Fruit fly (Drosophila melanogaster) whole organism, embryonic: Measurements from ENCODE around the gene COX6B.

ENCODE experiments used
- ATbp ChIP-seq: fragments of 200-800 bp; sonication (Bioruptor generic); optimal IDR thresholded peaks from 2 replicates; lab custom pipeline; 2017; ENCODE audit warnings: missing biosample characterization, mild to moderate bottlenecking, missing genetic modification characterization, missing genetic modification reagents
- Antp ChIP-seq: fragments of 200-800 bp; sonication (Bioruptor generic); optimal IDR thresholded peaks from 3 replicates; lab custom pipeline; 2016; ENCODE audit warnings: missing biosample characterization, missing genetic modification characterization
- CG11398 ChIP-seq: fragments of 200-800 bp; sonication (Bioruptor generic); optimal IDR thresholded peaks from 2 replicates; lab custom pipeline; 2016; ENCODE audit warnings: missing biosample characterization, missing genetic modification characterization
- CG11560 ChIP-seq: fragments of 200-800 bp; sonication (Bioruptor generic); IDR thresholded peaks from 3 replicates; pipeline ENCODE4 v1.3.6; 2022; ENCODE audit warnings: missing biosample characterization, missing genetic modification characterization
- CG1233 ChIP-seq: fragments of 200-800 bp; sonication (Bioruptor generic); optimal IDR thresholded peaks from 4 replicates; lab custom pipeline; 2018; ENCODE audit warnings: missing biosample characterization, mild to moderate bottlenecking, missing genetic modification characterization
- CG12391 ChIP-seq: fragments of 200-800 bp; sonication (Bioruptor generic); optimal IDR thresholded peaks from 3 replicates; lab custom pipeline; 2018; ENCODE audit warnings: missing biosample characterization, mild to moderate bottlenecking, missing genetic modification characterization, moderate library complexity
- CG13123 ChIP-seq: fragments of 200-800 bp; sonication (Bioruptor generic); optimal IDR thresholded peaks from 2 replicates; lab custom pipeline; 2016; ENCODE audit warnings: missing biosample characterization, missing genetic modification characterization
- CG1529 ChIP-seq: fragments of 200-800 bp; sonication (Bioruptor generic); optimal IDR thresholded peaks from 3 replicates; lab custom pipeline; 2018; ENCODE audit warnings: missing biosample characterization, missing genetic modification characterization
- CG16863 ChIP-seq: fragments of 200-800 bp; sonication (Bioruptor generic); optimal IDR thresholded peaks from 3 replicates; lab custom pipeline; 2016; ENCODE audit warnings: missing biosample characterization, missing genetic modification characterization
- CG2120 ChIP-seq: fragments of 200-800 bp; sonication (Bioruptor generic); optimal IDR thresholded peaks from 3 replicates; lab custom pipeline; 2016; ENCODE audit warnings: missing biosample characterization, missing genetic modification characterization
- CG3407 ChIP-seq: fragments of 200-800 bp; sonication (Bioruptor generic); optimal IDR thresholded peaks from 2 replicates; lab custom pipeline; 2018; ENCODE audit warnings: missing biosample characterization, mild to moderate bottlenecking, missing genetic modification characterization
- CG34376 ChIP-seq: fragments of 200-800 bp; sonication (Bioruptor generic); optimal IDR thresholded peaks from 2 replicates; lab custom pipeline; 2018; ENCODE audit warnings: missing biosample characterization, mild to moderate bottlenecking, missing genetic modification characterization
- CG34422 ChIP-seq: fragments of 200-800 bp; sonication (Bioruptor generic); IDR thresholded peaks from 3 replicates; pipeline ENCODE4 v1.3.6; 2022; ENCODE audit warnings: missing biosample characterization, missing genetic modification characterization
- CG4360 ChIP-seq: fragments of 200-800 bp; sonication (Bioruptor generic); IDR thresholded peaks from 2 replicates; pipeline ENCODE4 v1.3.6; 2022; ENCODE audit warnings: missing biosample characterization, missing genetic modification characterization
- CG5180 ChIP-seq: fragments of 200-800 bp; sonication (Bioruptor generic); optimal IDR thresholded peaks from 3 replicates; lab custom pipeline; 2017; ENCODE audit warnings: missing biosample characterization, missing genetic modification characterization, mild to moderate bottlenecking, moderate library complexity, missing genetic modification reagents
- CG6689 ChIP-seq: fragments of 200-800 bp; sonication (Bioruptor generic); IDR thresholded peaks from 2 replicates; pipeline ENCODE4 v1.3.6; 2022; ENCODE audit warnings: missing biosample characterization, missing genetic modification characterization
- CG9817 ChIP-seq: fragments of 200-800 bp; sonication (Bioruptor generic); optimal IDR thresholded peaks from 2 replicates; lab custom pipeline; 2018; ENCODE audit warnings: missing biosample characterization, mild to moderate bottlenecking, missing genetic modification characterization, moderate library complexity
- CG9876 ChIP-seq: fragments of 200-800 bp; sonication (Bioruptor generic); optimal IDR thresholded peaks from 2 replicates; lab custom pipeline; 2016; ENCODE audit warnings: missing biosample characterization, missing genetic modification characterization
- CkIIα-i1 ChIP-seq: fragments of 200-800 bp; sonication (Bioruptor generic); IDR thresholded peaks from 2 replicates; pipeline ENCODE4 v1.3.6; 2022; ENCODE audit warnings: missing biosample characterization, missing genetic modification characterization
- D19A ChIP-seq: fragments of 200-800 bp; optimal IDR thresholded peaks from 3 replicates; lab custom pipeline; 2019; ENCODE audit warnings: missing biosample characterization, mild to moderate bottlenecking, missing genetic modification characterization, moderate library complexity
- Dip2 ChIP-seq: fragments of 200-800 bp; sonication (Bioruptor generic); IDR thresholded peaks from 2 replicates; pipeline ENCODE4 v1.3.6; 2022; ENCODE audit warnings: missing biosample characterization, missing genetic modification characterization
- Doc3 ChIP-seq: fragments of 200-800 bp; sonication (Bioruptor generic); IDR thresholded peaks from 3 replicates; pipeline ENCODE4 v1.3.6; 2022; ENCODE audit warnings: missing biosample characterization, missing genetic modification characterization; ENCODE audit not compliant: partially characterized antibody
- Ets65A ChIP-seq: fragments of 200-800 bp; sonication (Bioruptor generic); peaks from one replicate; lab custom pipeline; 2016; ENCODE audit warnings: missing biosample characterization, missing genetic modification characterization
- Jarid2 ChIP-seq: fragments of 200-800 bp; sonication (Bioruptor generic); optimal IDR thresholded peaks from 3 replicates; lab custom pipeline; 2017; ENCODE audit warnings: mild to moderate bottlenecking, missing biosample characterization, missing genetic modification reagents, missing genetic modification characterization
- Lhr ChIP-seq: fragments of 200-800 bp; sonication (Bioruptor generic); optimal IDR thresholded peaks from 3 replicates; lab custom pipeline; 2017; ENCODE audit warnings: mild to moderate bottlenecking, missing biosample characterization, missing genetic modification reagents, missing genetic modification characterization
- Lim3 ChIP-seq: fragments of 200-800 bp; sonication (Bioruptor generic); IDR thresholded peaks from 2 replicates; pipeline ENCODE4 v1.3.6; 2022; ENCODE audit warnings: missing biosample characterization, missing genetic modification characterization
- Mes4 ChIP-seq: fragments of 200-800 bp; sonication (Bioruptor generic); optimal IDR thresholded peaks from 2 replicates; lab custom pipeline; 2016; ENCODE audit warnings: missing biosample characterization, missing genetic modification characterization
- Mrtf ChIP-seq: fragments of 200-800 bp; sonication (Bioruptor generic); IDR thresholded peaks from 3 replicates; pipeline ENCODE4 v1.3.6; 2022; ENCODE audit warnings: missing biosample characterization, missing genetic modification characterization
- Optix ChIP-seq: fragments of 200-800 bp; sonication (Bioruptor generic); IDR thresholded peaks from 3 replicates; pipeline ENCODE4 v1.3.6; 2022; ENCODE audit warnings: missing biosample characterization, missing genetic modification characterization
- Ptx1 ChIP-seq: fragments of 200-800 bp; sonication (Bioruptor generic); IDR thresholded peaks from 2 replicates; pipeline ENCODE4 v1.3.6; 2022; ENCODE audit warnings: missing biosample characterization, missing genetic modification characterization
- Rfx ChIP-seq: fragments of 200-800 bp; sonication (Bioruptor generic); IDR thresholded peaks from 2 replicates; pipeline ENCODE4 v1.3.6; 2022; ENCODE audit warnings: missing biosample characterization, missing genetic modification characterization
- Side ChIP-seq: fragments of 200-800 bp; sonication (Bioruptor generic); optimal IDR thresholded peaks from 2 replicates; lab custom pipeline; 2016; ENCODE audit warnings: missing biosample characterization, missing genetic modification characterization
- bowl ChIP-seq: fragments of 200-800 bp; sonication (Bioruptor generic); IDR thresholded peaks from 2 replicates; pipeline ENCODE4 v1.3.6; 2022; ENCODE audit warnings: missing biosample characterization, missing genetic modification characterization
- cad ChIP-seq: fragments of >200 bp; optimal IDR thresholded peaks from 2 replicates; lab custom pipeline; 2017; ENCODE audit warnings: missing biosample characterization, missing genetic modification characterization
- dm ChIP-seq: fragments of 200-800 bp; sonication (Bioruptor generic); optimal IDR thresholded peaks from 3 replicates; lab custom pipeline; 2016; ENCODE audit warnings: missing biosample characterization, missing genetic modification characterization
- dmrt11E ChIP-seq: fragments of 200-800 bp; sonication (Bioruptor generic); optimal IDR thresholded peaks from 3 replicates; lab custom pipeline; 2018; ENCODE audit warnings: missing biosample characterization, mild to moderate bottlenecking, missing genetic modification characterization, moderate library complexity
- emc ChIP-seq: fragments of 200-800 bp; sonication (Bioruptor generic); optimal IDR thresholded peaks from 2 replicates; lab custom pipeline; 2016; ENCODE audit warnings: missing biosample characterization, missing genetic modification characterization
- fd102C ChIP-seq: fragments of 200-800 bp; sonication (Bioruptor generic); optimal IDR thresholded peaks from 2 replicates; lab custom pipeline; 2018; ENCODE audit warnings: missing biosample characterization, mild to moderate bottlenecking, missing genetic modification characterization, moderate library complexity
- gce ChIP-seq: fragments of 200-800 bp; sonication (Bioruptor generic); IDR thresholded peaks from 3 replicates; pipeline ENCODE4 v1.3.6; 2022; ENCODE audit warnings: missing biosample characterization, missing genetic modification characterization
- gcm2 ChIP-seq: fragments of 200-800 bp; sonication (Bioruptor generic); optimal IDR thresholded peaks from 2 replicates; lab custom pipeline; 2016; ENCODE audit warnings: missing biosample characterization, missing genetic modification characterization
- gfzf ChIP-seq: fragments of 200-800 bp; sonication (Bioruptor generic); optimal IDR thresholded peaks from 2 replicates; lab custom pipeline; 2016; ENCODE audit warnings: missing biosample characterization, mild to moderate bottlenecking, missing genetic modification characterization, moderate library complexity
- gro ChIP-seq: fragments of 200-800 bp; sonication (Bioruptor generic); optimal IDR thresholded peaks from 2 replicates; lab custom pipeline; 2016; ENCODE audit warnings: missing biosample characterization, missing genetic modification characterization
- jing ChIP-seq: fragments of 200-800 bp; sonication (Bioruptor generic); optimal IDR thresholded peaks from 2 replicates; lab custom pipeline; 2018; ENCODE audit warnings: missing biosample characterization, mild to moderate bottlenecking, missing genetic modification characterization
- nau ChIP-seq: fragments of 200-800 bp; sonication (Bioruptor generic); optimal IDR thresholded peaks from 3 replicates; lab custom pipeline; 2017; ENCODE audit warnings: missing biosample characterization, mild to moderate bottlenecking, missing genetic modification characterization, missing genetic modification reagents
- onecut ChIP-seq: fragments of 200-800 bp; sonication (Bioruptor generic); IDR thresholded peaks from 2 replicates; pipeline ENCODE4 v1.3.6; 2022; ENCODE audit warnings: missing biosample characterization, missing genetic modification characterization
- phol ChIP-seq: fragments of 200-800 bp; sonication (Bioruptor generic); optimal IDR thresholded peaks from 3 replicates; lab custom pipeline; 2018; ENCODE audit warnings: missing biosample characterization, mild to moderate bottlenecking, missing genetic modification characterization, moderate library complexity
- repo ChIP-seq: fragments of 200-800 bp; sonication (Bioruptor generic); optimal IDR thresholded peaks from 2 replicates; lab custom pipeline; 2016; ENCODE audit warnings: missing biosample characterization, missing genetic modification characterization
- sens ChIP-seq: fragments of 200-800 bp; sonication (Bioruptor generic); peaks from one replicate; lab custom pipeline; 2016; ENCODE audit warnings: missing biosample characterization, missing genetic modification characterization
- stwl ChIP-seq: fragments of 200-800 bp; sonication (Bioruptor generic); optimal IDR thresholded peaks from 3 replicates; lab custom pipeline; 2018; ENCODE audit warnings: missing biosample characterization, mild to moderate bottlenecking, missing genetic modification characterization, moderate library complexity
- tll ChIP-seq, 2 experiments: fragments of 200-800 bp in 1 of 2; fragments of >200 bp in 1 of 2; sonication (Bioruptor generic) in 1 of 2; optimal IDR thresholded peaks; 2 replicates each; lab custom pipeline; 2017 to 2019; ENCODE audit warnings: missing biosample characterization in 2 of 2, missing genetic modification characterization in 2 of 2, mild to moderate bottlenecking in 1 of 2, moderate library complexity in 1 of 2
- unc-4 ChIP-seq: fragments of 200-800 bp; sonication (Bioruptor generic); IDR thresholded peaks from 2 replicates; pipeline ENCODE4 v1.3.6; 2022; ENCODE audit warnings: missing biosample characterization, missing genetic modification characterization; ENCODE audit not compliant: partially characterized antibody

The COX6B gene

dm6 chrX:19694792-19695558 lies 49.2 kb downstream of the COX6B start, which contains the start of gene CG14229 (continued):
- TF ChIP-seq CG2120 (peak; percentile 30), dmrt11E (no peak), CG3407 (GFP tag; lab: Kevin White, UChicago) (no peak), ATbp (GFP tag; lab: Kevin White, UChicago) (no peak), Dip2 (GFP tag; lab: Robert Waterston, UW) (no peak), Rfx (no peak), bowl (GFP tag; lab: Robert Waterston, UW) (no peak), Lim3 (no peak), gcm2 (no peak), D19A (tag; lab: Kevin White, UChicago) (peak; percentile 75), CG13123 (GFP tag; lab: Kevin White, UChicago) (no peak), onecut (no peak), Mes4 (no peak), Doc3 (GFP tag; lab: Robert Waterston, UW) (no peak), CG34376 (GFP tag; lab: Kevin White, UChicago) (no peak), repo (GFP tag; lab: Kevin White, UChicago) (no peak), CG5180 (GFP tag; lab: Kevin White, UChicago) (no peak), stwl (peak; percentile 22), nau (GFP tag; lab: Kevin White, UChicago) (no peak), gro (GFP tag; lab: Kevin White, UChicago) (no peak), Ets65A (GFP tag; lab: Kevin White, UChicago) (no peak), CkIIα-i1 (GFP tag; lab: Robert Waterston, UW) (no peak), CG6689 (GFP tag; lab: Robert Waterston, UW) (peak; percentile 77), jing (GFP tag; lab: Kevin White, UChicago) (no peak), Jarid2 (GFP tag; lab: Kevin White, UChicago) (no peak), CG12391 (no peak), dm (GFP tag; lab: Kevin White, UChicago) (no peak), CG4360 (GFP tag; lab: Robert Waterston, UW) (no peak), Antp (GFP tag; lab: Kevin White, UChicago) (no peak), CG11398 (no peak), Side (GFP tag; lab: Kevin White, UChicago) (no peak), phol (tag; lab: Kevin White, UChicago) (peak; percentile 3), Optix (no peak), fd102C (GFP tag; lab: Kevin White, UChicago) (no peak), Lhr (no peak), CG1529 (GFP tag; lab: Kevin White, UChicago) (no peak), unc-4 (GFP tag; lab: Robert Waterston, UW) (no peak), emc (GFP tag; lab: Kevin White, UChicago) (no peak), CG34422 (GFP tag; lab: Robert Waterston, UW) (0 out of 3 replicates have a peak, but pooled peaks have one; percentile 12), CG9876 (no peak), gfzf (GFP tag; lab: Kevin White, UChicago) (peak; percentile 69), CG9817 (no peak), gce (GFP tag; lab: Robert Waterston, UW) (0 out of 3 replicates have a peak, but pooled peaks have one; percentile 23), Ptx1 (GFP tag; lab: Robert Waterston, UW) (peak; percentile 52), tll (GFP tag; optimal IDR thresholded peaks at IDR 0.05; lab: Kevin White, UChicago) (no peak), sens (GFP tag; lab: Kevin White, UChicago) (peak; percentile 71), Mrtf (GFP tag; lab: Robert Waterston, UW) (no peak), cad (no peak), CG1233 (GFP tag; lab: Kevin White, UChicago) (no peak), CG11560 (tag; lab: Robert Waterston, UW) (no peak), CG16863 (GFP tag; lab: Kevin White, UChicago) (no peak)
